Worm (Caenorhabditis elegans) whole organism, L2 larva: Measurements from ENCODE around the gene ZK930.2.

Experiments
- aly-2 ChIP-seq: fragments of 150-350 bp; optimal IDR thresholded peaks from 2 replicates; lab custom pipeline; 2014; ENCODE audit warnings: missing biosample characterization, missing genetic modification characterization
- ama-1 ChIP-seq: fragments of 150-350 bp; optimal IDR thresholded peaks from 2 replicates; lab custom pipeline; 2018; ENCODE audit warnings: inconsistent platforms
- ceh-82 ChIP-seq: fragments of 150-350 bp; optimal IDR thresholded peaks from 2 replicates; lab custom pipeline; 2014; ENCODE audit warnings: missing biosample characterization, missing genetic modification characterization
- elt-3 ChIP-seq: sonication (generic microtip); optimal IDR thresholded peaks from 2 replicates; lab custom pipeline; 2017; ENCODE audit warnings: missing biosample characterization, missing genetic modification characterization
- lin-13 ChIP-seq: fragments of 150-350 bp; optimal IDR thresholded peaks from 2 replicates; lab custom pipeline; 2014; ENCODE audit warnings: missing biosample characterization, missing genetic modification reagents, missing genetic modification characterization
- lin-39 ChIP-seq: fragments of 150-350 bp; optimal IDR thresholded peaks from 2 replicates; lab custom pipeline; 2014; ENCODE audit warnings: missing biosample characterization, missing genetic modification reagents, missing genetic modification characterization
- lsy-2 ChIP-seq, 2 experiments: fragments of 150-350 bp in 1 of 2; sonication (generic microtip) in 1 of 2; optimal IDR thresholded peaks; 2 replicates each; lab custom pipeline; 2014 to 2017; ENCODE audit warnings: missing biosample characterization in 2 of 2, missing genetic modification characterization in 2 of 2
- mbf-1 ChIP-seq: sonication (generic microtip); optimal IDR thresholded peaks from 2 replicates; lab custom pipeline; 2017; ENCODE audit warnings: missing biosample characterization, missing genetic modification characterization
- mdl-1 ChIP-seq, 2 experiments: fragments of 150-350 bp in 1 of 2; sonication (generic microtip) in 1 of 2; optimal IDR thresholded peaks; 2 replicates each; lab custom pipeline; 2017; ENCODE audit warnings: missing biosample characterization in 2 of 2, missing genetic modification characterization in 2 of 2
- nhr-21 ChIP-seq: fragments of 150-350 bp; optimal IDR thresholded peaks from 2 replicates; lab custom pipeline; 2014; ENCODE audit warnings: missing biosample characterization, missing genetic modification characterization
- sem-4 ChIP-seq: fragments of 150-350 bp; optimal IDR thresholded peaks from 2 replicates; lab custom pipeline; 2014; ENCODE audit warnings: missing biosample characterization, missing genetic modification reagents, missing genetic modification characterization
- snpc-4 ChIP-seq: fragments of 150-350 bp; optimal IDR thresholded peaks from 2 replicates; lab custom pipeline; 2014; ENCODE audit warnings: missing biosample characterization, missing genetic modification characterization
- zag-1 ChIP-seq: fragments of 150-350 bp; optimal IDR thresholded peaks from 2 replicates; lab custom pipeline; 2014; ENCODE audit warnings: missing biosample characterization, missing genetic modification characterization
- ztf-4 ChIP-seq: fragments of 150-350 bp; optimal IDR thresholded peaks from 2 replicates; lab custom pipeline; 2014; ENCODE audit warnings: missing biosample characterization, missing genetic modification characterization

- TF ChIP-seq ceh-82 (tag; lab: Kevin White, UChicago) (no peak), mdl-1 (tag; optimal IDR thresholded peaks at IDR 0.05; lab: Kevin White, UChicago) (no peak), aly-2 (no peak), ztf-4 (tag; lab: Kevin White, UChicago) (no peak), ama-1 (no peak), zag-1 (tag; lab: Kevin White, UChicago) (no peak), nhr-21 (no peak), sem-4 (tag; lab: Kevin White, UChicago) (no peak), lsy-2 (tag; optimal IDR thresholded peaks at IDR 0.05; lab: Kevin White, UChicago) (no peak), lin-13 (GFP tag; lab: Kevin White, UChicago) (no peak), mbf-1 (tag; lab: Kevin White, UChicago) (no peak), elt-3 (no peak), snpc-4 (no peak), lin-39 (no peak)
Measured at ce11 chrII:11906217-11906616, 13.0 kb upstream of the ZK930.2 start, which contains the start of gene ZK930.4.
